Fruit fly (Drosophila melanogaster): ENCODE measurements around the gene Task7.

DNA sequence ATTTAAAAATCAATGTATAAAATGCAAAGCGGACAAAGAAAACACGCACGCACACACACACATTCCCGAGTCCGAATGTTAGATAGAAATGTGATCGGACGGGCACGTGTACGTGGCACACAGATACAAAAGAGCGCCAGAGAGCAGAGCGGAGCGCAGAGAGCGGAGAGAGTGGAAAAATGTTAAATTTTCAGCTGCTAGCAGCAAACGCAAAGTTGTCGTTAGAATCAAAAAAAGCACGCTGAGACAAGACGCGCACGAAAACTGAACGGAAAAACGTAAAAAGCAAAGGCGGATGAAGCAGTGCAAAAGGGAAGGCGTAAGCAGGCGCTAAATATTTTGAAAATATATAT lies 7.2 kb upstream of the Task7 start:
- TF ChIP-seq EcR (GFP tag; optimal IDR thresholded peaks at IDR 0.05) (no peak), Snoo (tag; optimal IDR thresholded peaks at IDR 0.05) (no peak), rn (GFP tag; IDR thresholded peaks at IDR 0.05) (no peak), gl (tag; optimal IDR thresholded peaks at IDR 0.05) (no peak), CG13204 (GFP tag; optimal IDR thresholded peaks at IDR 0.05) (peak; percentile 8), CG8159 (tag; optimal IDR thresholded peaks at IDR 0.05) (no peak), Pif1B (GFP tag; optimal IDR thresholded peaks at IDR 0.05) (peak; percentile 2), D1 (tag; optimal IDR thresholded peaks at IDR 0.05) (no peak), CG34367 (tag; optimal IDR thresholded peaks at IDR 0.05) (no peak), CG8301 (tag; optimal IDR thresholded peaks at IDR 0.05) (no peak), Pif1A (GFP tag; optimal IDR thresholded peaks at IDR 0.05) (peak; percentile 34), Ets98B (GFP tag; IDR thresholded peaks at IDR 0.05) (no peak)
